Fruit fly (Drosophila melanogaster): Measurements from ENCODE around the gene pins.

The pins gene

dm6 chr3R:27554964-27555363 is 27.7 kb upstream of the pins start (continued):
- TF ChIP-seq exex (tag; optimal IDR thresholded peaks at IDR 0.05), result peak; percentile 24
- TF ChIP-seq CG14667 (GFP tag; IDR thresholded peaks at IDR 0.05), result peak; percentile 73
- TF ChIP-seq h (optimal IDR thresholded peaks at IDR 0.05), result no peak
- peak; percentile 78 to 83 for TF ChIP-seq chif (GFP tag; optimal IDR thresholded peaks at IDR 0.05)
- no peak for TF ChIP-seq hkb (optimal IDR thresholded peaks at IDR 0.05)
- TF ChIP-seq hkb (GFP tag; IDR thresholded peaks at IDR 0.05), result peak; percentile 78
- no peak for TF ChIP-seq Dfd (GFP tag; optimal IDR thresholded peaks at IDR 0.05)
- peak; percentile 78 for TF ChIP-seq Dek (tag; optimal IDR thresholded peaks at IDR 0.05)
- peak; percentile 82 for TF ChIP-seq CG14014 (GFP tag; IDR thresholded peaks at IDR 0.05)
- peak; percentile 91 for TF ChIP-seq otp (GFP tag; IDR thresholded peaks at IDR 0.05)

- TF ChIP-seq sens (GFP tag), result peak; percentile 23
- no peak for TF ChIP-seq Asciz (GFP tag; optimal IDR thresholded peaks at IDR 0.05)
- no peak for TF ChIP-seq Stat92E (GFP tag; optimal IDR thresholded peaks at IDR 0.05)
- no peak for TF ChIP-seq corto (GFP tag; optimal IDR thresholded peaks at IDR 0.05)
- peak; percentile 52; the same call in 1 of the 2 replicates for TF ChIP-seq Awh (GFP tag; IDR thresholded peaks at IDR 0.05)
- TF ChIP-seq abd-A (tag; optimal IDR thresholded peaks at IDR 0.05), result peak; percentile 18
- no peak for TF ChIP-seq Vsx1 (GFP tag; optimal IDR thresholded peaks at IDR 0.05)
- TF ChIP-seq Hr78 (GFP tag; optimal IDR thresholded peaks at IDR 0.05), result peak in 1 of 2 experiments; percentile 66
- no peak for TF ChIP-seq CG3847 (GFP tag; IDR thresholded peaks at IDR 0.05)
- TF ChIP-seq CG8281 (tag; optimal IDR thresholded peaks at IDR 0.05), result no peak
- TF ChIP-seq CG2712 (tag; optimal IDR thresholded peaks at IDR 0.05), result no peak
- no peak for TF ChIP-seq HLH3B (GFP tag; IDR thresholded peaks at IDR 0.05)
- TF ChIP-seq odd (GFP tag; optimal IDR thresholded peaks at IDR 0.05), result no peak
- no peak for TF ChIP-seq CG12744 (GFP tag; optimal IDR thresholded peaks at IDR 0.05)
- no peak for TF ChIP-seq CG9797 (GFP tag; optimal IDR thresholded peaks at IDR 0.05)
- TF ChIP-seq sr (GFP tag; IDR thresholded peaks at IDR 0.05), result no peak
- no peak for TF ChIP-seq CG4854 (GFP tag; optimal IDR thresholded peaks at IDR 0.05)
- no peak for TF ChIP-seq unpg (GFP tag; optimal IDR thresholded peaks at IDR 0.05)
- TF ChIP-seq CG17385 (GFP tag; optimal IDR thresholded peaks at IDR 0.05), result peak; percentile 30
- no peak for TF ChIP-seq CG18262 (tag; optimal IDR thresholded peaks at IDR 0.05)
- no peak for TF ChIP-seq NC2α (GFP tag; optimal IDR thresholded peaks at IDR 0.05)
- TF ChIP-seq crp (GFP tag; optimal IDR thresholded peaks at IDR 0.05), result no peak
- TF ChIP-seq wdn (GFP tag; IDR thresholded peaks at IDR 0.05), result no peak
- TF ChIP-seq schlank (tag; optimal IDR thresholded peaks at IDR 0.05), result no peak
- no peak for TF ChIP-seq her (GFP tag; optimal IDR thresholded peaks at IDR 0.05)
- TF ChIP-seq Usf (GFP tag; optimal IDR thresholded peaks at IDR 0.05), result no peak
- TF ChIP-seq Mad (GFP tag; optimal IDR thresholded peaks at IDR 0.05), result no peak
- no peak for TF ChIP-seq CG33557 (GFP tag; optimal IDR thresholded peaks at IDR 0.05)
- TF ChIP-seq CG12236 (GFP tag; optimal IDR thresholded peaks at IDR 0.05), result no peak
- peak; percentile 6 for TF ChIP-seq sqz (GFP tag; optimal IDR thresholded peaks at IDR 0.05)
- TF ChIP-seq salm (tag; optimal IDR thresholded peaks at IDR 0.05), result no peak
- TF ChIP-seq CG6689 (GFP tag; IDR thresholded peaks at IDR 0.05), result no peak
- TF ChIP-seq CG13894 (tag; optimal IDR thresholded peaks at IDR 0.05), result no peak
- TF ChIP-seq CG8765 (GFP tag; IDR thresholded peaks at IDR 0.05), result no peak
- peak; percentile 37 for TF ChIP-seq kni (GFP tag; optimal IDR thresholded peaks at IDR 0.05)
- no peak for TF ChIP-seq ap (GFP tag; IDR thresholded peaks at IDR 0.05)
- no peak for TF ChIP-seq Sin3A (optimal IDR thresholded peaks at IDR 0.05)
- no peak for TF ChIP-seq CG34376 (GFP tag; optimal IDR thresholded peaks at IDR 0.05)
- TF ChIP-seq cg (GFP tag; optimal IDR thresholded peaks at IDR 0.05), result peak; percentile 21
Observed at dm6 chr3R:27555853-27556252, 26.8 kb upstream of the pins start.

All from whole organism, embryonic.